Fruit fly (Drosophila melanogaster) S2 (cell line): Measurements from ENCODE around the gene Mst87F.

Source experiments
- CG8478 ChIP-seq: fragments of >200 bp; optimal IDR thresholded peaks from 2 replicates; lab custom pipeline; 2018
- CTCF ChIP-seq, 2 experiments: fragments of >200 bp; optimal IDR thresholded peaks; 2 replicates each; lab custom pipeline; 2018

- TF ChIP-seq CG8478 (no peak), CTCF (optimal IDR thresholded peaks at IDR 0.05; lab: Kevin White, UChicago) (no peak)
Measured at dm6 chr3R:13794666-13795055, 33.1 kb downstream of the Mst87F start.
